Worm (Caenorhabditis elegans) whole organism, L4 larva: Measurements from ENCODE around the gene Y67D2.2.
A peak's percentile ranks its signal among the peaks of the same experiment; 100 is the strongest.

Source experiments
- F10B5.3 ChIP-seq: sonication (generic microtip); optimal IDR thresholded peaks from 2 replicates; lab custom pipeline; 2016; ENCODE audit warnings: mild to moderate bottlenecking, missing genetic modification characterization, missing compliant biosample characterization
- F26F4.8 ChIP-seq: fragments of 200-800 bp; sonication (Bioruptor generic); conservative IDR thresholded peaks from 2 replicates; pipeline ENCODE4 v1.3.6; 2022; ENCODE audit warnings: missing genetic modification characterization, missing compliant biosample characterization
- F44E2.7 ChIP-seq: fragments of 200-800 bp; sonication (Bioruptor generic); IDR thresholded peaks from 2 replicates; pipeline ENCODE4 v2.1.2; 2022; ENCODE audit warnings: missing genetic modification characterization, missing compliant biosample characterization
- Y105C5A.15 ChIP-seq: fragments of 200-800 bp; sonication (Bioruptor generic); IDR thresholded peaks from 2 replicates; pipeline ENCODE4 v1.3.6; 2022; ENCODE audit warnings: missing genetic modification characterization, missing compliant biosample characterization
- Y48G9A.11 ChIP-seq: fragments of 200-800 bp; sonication (Bioruptor generic); IDR thresholded peaks from 2 replicates; pipeline ENCODE4 v1.3.6; 2022; ENCODE audit warnings: missing genetic modification reagents, missing genetic modification characterization, missing compliant biosample characterization
- Y5F2A.4 ChIP-seq: fragments of 200-800 bp; sonication (Bioruptor generic); optimal IDR thresholded peaks from 2 replicates; lab custom pipeline; 2018; ENCODE audit warnings: mild to moderate bottlenecking, missing genetic modification characterization, missing compliant biosample characterization
- ZK546.5 ChIP-seq, 2 experiments: sonication (generic microtip); optimal IDR thresholded peaks; 2 replicates each; lab custom pipeline; 2017; ENCODE audit warnings: missing biosample characterization in 2 of 2, missing genetic modification characterization in 2 of 2
- aha-1 ChIP-seq: fragments of 150-350 bp; peaks from one replicate; lab custom pipeline; 2014; ENCODE audit warnings: missing biosample characterization, missing genetic modification characterization
- attf-4 ChIP-seq: sonication (generic microtip); optimal IDR thresholded peaks from 3 replicates; lab custom pipeline; 2017; ENCODE audit warnings: missing biosample characterization, missing genetic modification characterization
- ceh-32 ChIP-seq: sonication (generic microtip); optimal IDR thresholded peaks from 2 replicates; lab custom pipeline; 2016; ENCODE audit warnings: mild to moderate bottlenecking, missing genetic modification characterization, missing compliant biosample characterization; ENCODE audit not compliant: poor library complexity
- ceh-44 ChIP-seq: fragments of 200-800 bp; sonication (Bioruptor generic); IDR thresholded peaks from 2 replicates; pipeline ENCODE4 v1.3.6; 2022; ENCODE audit warnings: missing genetic modification reagents, missing genetic modification characterization, missing compliant biosample characterization
- ces-1 ChIP-seq: fragments of 150-350 bp; sonication (generic microtip); optimal IDR thresholded peaks from 4 replicates; lab custom pipeline; 2014; ENCODE audit warnings: missing biosample characterization, missing genetic modification reagents, missing genetic modification characterization
- daf-16 ChIP-seq, 3 experiments: sonication (generic microtip); optimal IDR thresholded peaks; 2 replicates each; lab custom pipeline; 2016 to 2017; ENCODE audit warnings: missing genetic modification characterization in 3 of 3, missing genetic modification reagents in 3 of 3, mild to moderate bottlenecking in 2 of 3, missing compliant biosample characterization in 2 of 3, missing biosample characterization in 1 of 3, moderate library complexity in 1 of 3
- dmd-9 ChIP-seq: fragments of 200-800 bp; sonication (Bioruptor generic); IDR thresholded peaks from 2 replicates; pipeline ENCODE4 v1.3.6; 2022; ENCODE audit warnings: missing genetic modification reagents, missing genetic modification characterization, missing compliant biosample characterization
- dpl-1 ChIP-seq: fragments of 150-350 bp; optimal IDR thresholded peaks from 2 replicates; lab custom pipeline; 2014; ENCODE audit warnings: missing biosample characterization, missing genetic modification reagents, missing genetic modification characterization
- dve-1 ChIP-seq: sonication (generic microtip); optimal IDR thresholded peaks from 2 replicates; lab custom pipeline; 2017; ENCODE audit warnings: antibody characterized with exemption, mild to moderate bottlenecking, missing genetic modification characterization, missing compliant biosample characterization; ENCODE audit not compliant: insufficient read depth
- egl-43 ChIP-seq: fragments of 200-800 bp; sonication (Bioruptor generic); IDR thresholded peaks from 2 replicates; pipeline ENCODE4 v1.3.6; 2022; ENCODE audit warnings: missing genetic modification reagents, missing genetic modification characterization, missing compliant biosample characterization
- hlh-11 ChIP-seq: fragments of 200-800 bp; sonication (Bioruptor generic); optimal IDR thresholded peaks from 2 replicates; lab custom pipeline; 2018; ENCODE audit warnings: mild to moderate bottlenecking, missing genetic modification characterization, missing compliant biosample characterization
- lim-7 ChIP-seq: fragments of 200-800 bp; sonication (Bioruptor generic); IDR thresholded peaks from 2 replicates; pipeline ENCODE4 v1.3.6; 2022; ENCODE audit warnings: missing genetic modification characterization, missing compliant biosample characterization
- lin-13 ChIP-seq: fragments of 150-350 bp; optimal IDR thresholded peaks from 2 replicates; lab custom pipeline; 2014; ENCODE audit warnings: missing biosample characterization, missing genetic modification reagents, missing genetic modification characterization
- lin-15B ChIP-seq: fragments of 150-350 bp; sonication (generic microtip); optimal IDR thresholded peaks from 3 replicates; lab custom pipeline; 2014; ENCODE audit warnings: missing biosample characterization, missing genetic modification characterization
- lin-29 ChIP-seq: fragments of 200-800 bp; sonication (Bioruptor generic); IDR thresholded peaks from 2 replicates; pipeline ENCODE4 v1.3.6; 2022; ENCODE audit warnings: missing genetic modification reagents, missing genetic modification characterization, missing compliant biosample characterization
- lin-38 ChIP-seq: fragments of 200-800 bp; sonication (Bioruptor generic); IDR thresholded peaks from 2 replicates; pipeline ENCODE4 v1.3.6; 2022; ENCODE audit warnings: missing genetic modification reagents, missing genetic modification characterization, missing compliant biosample characterization
- madf-5 ChIP-seq, 2 experiments: fragments of 200-800 bp; sonication (Bioruptor generic); IDR thresholded peaks; 2 replicates each; pipeline ENCODE4 v1.3.6; 2022; ENCODE audit warnings: missing compliant biosample characterization in 2 of 2, missing genetic modification characterization in 2 of 2
- madf-9 ChIP-seq: fragments of 200-800 bp; sonication (Bioruptor generic); conservative IDR thresholded peaks from 2 replicates; pipeline ENCODE4 v1.3.6; 2022; ENCODE audit warnings: missing genetic modification reagents, missing genetic modification characterization, missing compliant biosample characterization
- mdt-29 ChIP-seq: fragments of 200-800 bp; sonication (Bioruptor generic); IDR thresholded peaks from 2 replicates; pipeline ENCODE4 v1.3.6; 2022; ENCODE audit warnings: missing genetic modification reagents, missing genetic modification characterization, missing compliant biosample characterization
- mes-2 ChIP-seq: sonication (generic microtip); optimal IDR thresholded peaks from 2 replicates; lab custom pipeline; 2016; ENCODE audit warnings: missing genotype, mild to moderate bottlenecking, missing genetic modification characterization, missing compliant biosample characterization; ENCODE audit not compliant: poor library complexity, severe bottlenecking
- mxl-3 ChIP-seq: fragments of 200-800 bp; sonication (Bioruptor generic); optimal IDR thresholded peaks from 2 replicates; lab custom pipeline; 2018; ENCODE audit warnings: mild to moderate bottlenecking, missing genetic modification characterization, missing compliant biosample characterization
- nhr-10 ChIP-seq: fragments of 150-350 bp; optimal IDR thresholded peaks from 2 replicates; lab custom pipeline; 2014; ENCODE audit warnings: missing biosample characterization, missing genetic modification characterization
- nhr-48 ChIP-seq: sonication (generic microtip); optimal IDR thresholded peaks from 2 replicates; lab custom pipeline; 2016; ENCODE audit warnings: mild to moderate bottlenecking, missing genetic modification characterization, missing compliant biosample characterization
- nhr-76 ChIP-seq: fragments of 150-350 bp; optimal IDR thresholded peaks from 2 replicates; lab custom pipeline; 2014; ENCODE audit warnings: missing biosample characterization, missing genetic modification characterization
- pha-4 ChIP-seq, 2 experiments: fragments of 150-350 bp in 1 of 2; fragments of 200-800 bp in 1 of 2; sonication (Bioruptor generic) in 1 of 2; IDR thresholded peaks in 1 of 2; optimal IDR thresholded peaks in 1 of 2; 2 replicates each; pipeline versions ENCODE4 v1.3.6 to Lab custom; 2014 to 2022; ENCODE audit warnings: missing genetic modification characterization in 2 of 2, missing genetic modification reagents in 2 of 2, missing biosample characterization in 1 of 2, missing compliant biosample characterization in 1 of 2
- saeg-2 ChIP-seq: fragments of 200-800 bp; sonication (Bioruptor generic); IDR thresholded peaks from 2 replicates; pipeline ENCODE4 v1.3.6; 2022; ENCODE audit warnings: missing genetic modification reagents, missing genetic modification characterization, missing compliant biosample characterization
- sdz-12 ChIP-seq: fragments of 200-800 bp; sonication (Bioruptor generic); optimal IDR thresholded peaks from 2 replicates; lab custom pipeline; 2018; ENCODE audit warnings: mild to moderate bottlenecking, missing genetic modification characterization, missing compliant biosample characterization
- set-16 ChIP-seq: fragments of 200-800 bp; sonication (Bioruptor generic); IDR thresholded peaks from 2 replicates; pipeline ENCODE4 v1.3.6; 2022; ENCODE audit warnings: missing genetic modification reagents, missing genetic modification characterization, missing compliant biosample characterization
- skn-1 ChIP-seq: fragments of 150-350 bp; optimal IDR thresholded peaks from 2 replicates; lab custom pipeline; 2014; ENCODE audit warnings: missing biosample characterization, missing genetic modification characterization
- spr-1 ChIP-seq: sonication (generic microtip); optimal IDR thresholded peaks from 2 replicates; lab custom pipeline; 2016; ENCODE audit warnings: mild to moderate bottlenecking, missing genetic modification characterization, missing compliant biosample characterization
- tag-97 ChIP-seq: fragments of 200-800 bp; sonication (Bioruptor generic); IDR thresholded peaks from 2 replicates; pipeline ENCODE4 v1.3.6; 2022; ENCODE audit warnings: missing genetic modification characterization, missing compliant biosample characterization
- unc-130 ChIP-seq: sonication (generic microtip); optimal IDR thresholded peaks from 2 replicates; lab custom pipeline; 2016; ENCODE audit warnings: missing genetic modification reagents, missing genetic modification characterization, missing compliant biosample characterization
- unc-39 ChIP-seq: sonication (generic microtip); optimal IDR thresholded peaks from 2 replicates; lab custom pipeline; 2017; ENCODE audit warnings: missing biosample characterization, missing genetic modification characterization
- unc-62 ChIP-seq, 3 experiments: fragments of 150-350 bp in 1 of 3; sonication (generic microtip); optimal IDR thresholded peaks in 2 of 3; peaks in 1 of 3; 1 replicate in 1 of 3; 2 replicates in 2 of 3; lab custom pipeline; 2014 to 2017; ENCODE audit warnings: missing biosample characterization in 3 of 3, missing genetic modification characterization in 3 of 3, missing genetic modification reagents in 3 of 3, missing genotype in 1 of 3
- vab-7 ChIP-seq: fragments of 200-800 bp; sonication (Bioruptor generic); IDR thresholded peaks from 2 replicates; pipeline ENCODE4 v1.3.6; 2022; ENCODE audit warnings: missing genetic modification reagents, missing genetic modification characterization, missing compliant biosample characterization
- zfp-3 ChIP-seq: fragments of 200-800 bp; sonication (Bioruptor generic); conservative IDR thresholded peaks from 2 replicates; pipeline ENCODE4 v1.3.6; 2022; ENCODE audit warnings: missing genetic modification reagents, missing genetic modification characterization, missing compliant biosample characterization
- zip-11 ChIP-seq: fragments of 200-800 bp; sonication (Bioruptor generic); IDR thresholded peaks from 2 replicates; pipeline ENCODE4 v1.3.6; 2022; ENCODE audit warnings: missing genetic modification characterization, missing compliant biosample characterization
- zip-2 ChIP-seq: fragments of 150-350 bp; optimal IDR thresholded peaks from 2 replicates; lab custom pipeline; 2014; ENCODE audit warnings: missing biosample characterization, missing genetic modification characterization

Y67D2.2 gene

DNA sequence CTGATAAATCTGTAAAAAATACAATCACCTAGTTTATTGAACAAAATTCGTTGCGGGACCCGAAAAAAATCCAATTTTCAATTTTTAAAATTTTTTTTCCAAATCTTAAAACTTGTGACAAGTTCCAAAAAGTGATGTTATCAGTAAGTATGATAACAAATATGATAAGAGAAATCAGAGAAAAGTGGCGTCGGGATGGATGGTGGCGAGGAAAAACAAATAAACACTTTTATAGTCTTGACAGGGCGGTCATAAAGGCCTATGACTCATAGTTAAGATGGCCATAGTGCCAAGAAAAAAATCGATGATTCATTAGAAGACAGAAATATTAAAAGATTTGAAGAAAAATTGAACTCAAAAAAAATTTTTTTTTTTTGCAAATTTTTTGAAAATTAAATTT is 44.1 kb downstream of the Y67D2.2 start (continued):
- no peak for TF ChIP-seq zip-2 (tag; lab: Kevin White, UChicago)
- TF ChIP-seq sdz-12 (GFP tag; lab: Kevin White, UChicago): no peak
- TF ChIP-seq madf-9 (GFP tag; lab: Robert Waterston, UW): no peak

DNA sequence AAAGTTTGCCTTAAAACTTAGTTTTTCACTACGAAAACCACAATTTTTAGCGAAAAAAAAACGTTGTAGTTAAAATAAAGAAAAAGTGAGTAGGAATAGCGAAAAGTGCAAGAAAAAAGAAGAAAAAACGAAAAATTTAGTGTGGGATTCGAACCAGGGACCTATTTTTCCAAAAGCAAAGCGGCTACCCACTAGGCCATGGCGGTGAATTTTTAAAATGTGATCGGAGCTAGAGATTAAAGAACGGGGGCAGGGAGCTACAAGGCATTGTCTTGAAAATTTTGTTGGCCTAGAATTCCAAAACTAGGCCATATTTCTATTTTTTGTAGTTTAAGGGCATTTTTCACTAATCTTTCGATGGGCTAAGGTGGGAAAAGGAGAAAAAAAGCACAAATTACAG is 45.2 kb downstream of the Y67D2.2 start:
- TF ChIP-seq vab-7 (peak; percentile 41; the same call in 1 of the 2 replicates), mes-2 (tag; lab: Kevin White, UChicago) (peak; percentile 54), set-16 (no peak), ZK546.5 (tag; optimal IDR thresholded peaks at IDR 0.05; lab: Kevin White, UChicago) (no peak), madf-9 (GFP tag; lab: Robert Waterston, UW) (peak; percentile 42; the same call in 1 of the 2 replicates), nhr-10 (tag; lab: Kevin White, UChicago) (no peak), lim-7 (GFP tag; lab: Robert Waterston, UW) (peak; percentile 65; the same call in 1 of the 2 replicates), nhr-76 (tag; lab: Kevin White, UChicago) (no peak), egl-43 (GFP tag; lab: Robert Waterston, UW) (0 out of 2 replicates have a peak, but pooled peaks have one; percentile 28), pha-4 (GFP tag; IDR thresholded peaks at IDR 0.05; lab: Robert Waterston, UW) (0 out of 2 replicates have a peak, but pooled peaks have one; percentile 52), pha-4 (tag; optimal IDR thresholded peaks at IDR 0.05; lab: Kevin White, UChicago) (no peak), lin-38 (peak; percentile 62), lin-13 (GFP tag; lab: Kevin White, UChicago) (peak; percentile 56), Y48G9A.11 (0 out of 2 replicates have a peak, but pooled peaks have one; percentile 9), aha-1 (tag; lab: Kevin White, UChicago) (peak; percentile 39), F44E2.7 (GFP tag; lab: Robert Waterston, UW) (0 out of 2 replicates have a peak, but pooled peaks have one; percentile 72), F10B5.3 (no peak), unc-130 (GFP tag; lab: Kevin White, UChicago) (peak; percentile 43), Y105C5A.15 (0 out of 2 replicates have a peak, but pooled peaks have one; percentile 52), Y5F2A.4 (GFP tag; lab: Kevin White, UChicago) (peak; percentile 2), lin-29 (GFP tag; lab: Robert Waterston, UW) (no peak), mdt-29 (no peak), F26F4.8 (0 out of 2 replicates have a peak, but pooled peaks have one; percentile 58), madf-5 (GFP tag; IDR thresholded peaks at IDR 0.05; lab: Robert Waterston, UW) (peak in 1 of 2 experiments; percentile 69; a peak in 1 of 4 replicates), ces-1 (GFP tag; lab: Kevin White, UChicago) (no peak), tag-97 (GFP tag; lab: Robert Waterston, UW) (no peak), nhr-48 (no peak), daf-16 (GFP tag; optimal IDR thresholded peaks at IDR 0.05; lab: Kevin White, UChicago) (no peak), daf-16 (tag; optimal IDR thresholded peaks at IDR 0.05; lab: Kevin White, UChicago) (no peak)

DNA sequence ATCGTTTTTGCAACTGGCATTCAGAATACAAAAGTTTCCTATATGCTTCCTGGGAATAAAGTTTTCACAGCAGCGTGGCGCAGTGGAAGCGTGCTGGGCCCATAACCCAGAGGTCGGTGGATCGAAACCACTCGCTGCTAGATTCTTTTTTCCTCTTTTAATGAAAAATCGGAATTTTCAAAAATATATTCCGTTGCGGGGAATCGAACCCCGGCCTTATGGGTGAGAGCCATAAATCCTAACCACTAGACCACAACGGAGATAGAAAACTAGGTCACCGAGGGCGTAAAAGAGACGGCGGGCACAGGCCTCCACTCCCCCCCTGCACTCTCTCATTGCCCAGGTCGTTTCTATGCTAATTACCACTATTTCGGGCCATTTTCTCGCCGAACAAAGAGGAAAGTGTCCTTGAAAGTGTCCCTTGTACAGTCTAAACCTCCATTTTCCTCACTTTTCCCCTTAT is 45.9 kb downstream of the Y67D2.2 start, which contains the start of gene Y22D7AL.6:
Gene Y22D7AL.6, plus strand, starts transcription at position 413 of the 463 bp plus-strand sequence.
- 0 out of 2 replicates have a peak, but pooled peaks have one; percentile 18 for TF ChIP-seq ceh-44 (GFP tag; lab: Robert Waterston, UW)
- TF ChIP-seq zfp-3: peak; percentile 79; the same call in 1 of the 2 replicates
- TF ChIP-seq dmd-9 (GFP tag; lab: Robert Waterston, UW): 0 out of 2 replicates have a peak, but pooled peaks have one; percentile 12
- peak; percentile 53 for TF ChIP-seq dve-1
- TF ChIP-seq hlh-11 (tag; lab: Kevin White, UChicago): peak; percentile 11
- no peak for TF ChIP-seq saeg-2
- TF ChIP-seq unc-39 (tag; lab: Kevin White, UChicago): no peak
- no peak for TF ChIP-seq unc-62 (GFP tag; optimal IDR thresholded peaks at IDR 0.05 in 1 of 2; lab: Kevin White, UChicago)
- no peak for TF ChIP-seq unc-62 (tag; optimal IDR thresholded peaks at IDR 0.05; lab: Kevin White, UChicago)
- peak; percentile 46 for TF ChIP-seq unc-130 (GFP tag; lab: Kevin White, UChicago)
- TF ChIP-seq ceh-32 (tag; lab: Kevin White, UChicago): no peak
- TF ChIP-seq egl-43 (GFP tag; lab: Robert Waterston, UW): peak; percentile 95
- TF ChIP-seq F10B5.3: peak; percentile 27
- TF ChIP-seq lin-15B (tag; lab: Kevin White, UChicago): no peak
- TF ChIP-seq pha-4 (GFP tag; IDR thresholded peaks at IDR 0.05; lab: Robert Waterston, UW): peak; percentile 91
- TF ChIP-seq pha-4 (tag; optimal IDR thresholded peaks at IDR 0.05; lab: Kevin White, UChicago): no peak
- TF ChIP-seq attf-4: no peak
- 0 out of 2 replicates have a peak, but pooled peaks have one; percentile 48 for TF ChIP-seq lin-29 (GFP tag; lab: Robert Waterston, UW)
- TF ChIP-seq dpl-1 (GFP tag; lab: Kevin White, UChicago): no peak
- TF ChIP-seq spr-1: peak; percentile 61
- TF ChIP-seq zip-11: no peak
- peak; percentile 83 for TF ChIP-seq lin-38
- no peak for TF ChIP-seq skn-1 (tag; lab: Kevin White, UChicago)
- peak; percentile 9 for TF ChIP-seq mxl-3 (GFP tag; lab: Kevin White, UChicago)
